Fruit fly (Drosophila melanogaster) whole organism, embryonic: ENCODE data around the gene esc.

ENCODE experiments used
- ATbp ChIP-seq: fragments of 200-800 bp; sonication (Bioruptor generic); optimal IDR thresholded peaks from 2 replicates; lab custom pipeline; 2017; ENCODE audit warnings: missing biosample characterization, mild to moderate bottlenecking, missing genetic modification characterization, missing genetic modification reagents
- Abd-B ChIP-seq: fragments of 200-800 bp; sonication (Bioruptor generic); optimal IDR thresholded peaks from 2 replicates; lab custom pipeline; 2018; ENCODE audit warnings: missing biosample characterization, mild to moderate bottlenecking, missing genetic modification characterization, moderate library complexity
- Atf3 ChIP-seq: fragments of 200-800 bp; sonication (Bioruptor generic); optimal IDR thresholded peaks from 3 replicates; lab custom pipeline; 2016; ENCODE audit warnings: missing biosample characterization, missing genetic modification characterization
- CG10565 ChIP-seq: fragments of 200-800 bp; sonication (Bioruptor generic); optimal IDR thresholded peaks from 3 replicates; lab custom pipeline; 2016; ENCODE audit warnings: missing biosample characterization, mild to moderate bottlenecking, missing genetic modification characterization
- CG12071 ChIP-seq: fragments of 200-800 bp; sonication (Bioruptor generic); optimal IDR thresholded peaks from 3 replicates; lab custom pipeline; 2018; ENCODE audit warnings: missing biosample characterization, mild to moderate bottlenecking, missing genetic modification characterization
- CG12155 ChIP-seq: fragments of 200-800 bp; sonication (Bioruptor generic); optimal IDR thresholded peaks from 3 replicates; lab custom pipeline; 2016; ENCODE audit warnings: missing biosample characterization, missing genetic modification characterization
- CG17328 ChIP-seq: fragments of 200-800 bp; sonication (Bioruptor generic); IDR thresholded peaks from 2 replicates; pipeline ENCODE4 v1.3.6; 2022; ENCODE audit warnings: missing biosample characterization, missing genetic modification characterization
- CG17359 ChIP-seq: fragments of 200-800 bp; sonication (Bioruptor generic); optimal IDR thresholded peaks from 3 replicates; lab custom pipeline; 2018; ENCODE audit warnings: missing biosample characterization, mild to moderate bottlenecking, missing genetic modification characterization, moderate library complexity
- CG17802 ChIP-seq: fragments of 200-800 bp; sonication (Bioruptor generic); optimal IDR thresholded peaks from 2 replicates; lab custom pipeline; 2018; ENCODE audit warnings: missing biosample characterization, mild to moderate bottlenecking, missing genetic modification characterization, moderate library complexity
- CG1832 ChIP-seq: fragments of 200-800 bp; sonication (Bioruptor generic); optimal IDR thresholded peaks from 2 replicates; lab custom pipeline; 2017; ENCODE audit warnings: missing biosample characterization, mild to moderate bottlenecking, missing genetic modification characterization, inconsistent platforms
- CG18476 ChIP-seq: fragments of 200-800 bp; sonication (Bioruptor generic); optimal IDR thresholded peaks from 2 replicates; lab custom pipeline; 2016; ENCODE audit warnings: missing biosample characterization, mild to moderate bottlenecking, missing genetic modification characterization
- CG18599 ChIP-seq: fragments of 200-800 bp; sonication (Bioruptor generic); optimal IDR thresholded peaks from 3 replicates; lab custom pipeline; 2017; ENCODE audit warnings: missing biosample characterization, missing genetic modification characterization, mild to moderate bottlenecking, moderate library complexity, missing genetic modification reagents
- CG2120 ChIP-seq: fragments of 200-800 bp; sonication (Bioruptor generic); optimal IDR thresholded peaks from 3 replicates; lab custom pipeline; 2016; ENCODE audit warnings: missing biosample characterization, missing genetic modification characterization
- CG2129 ChIP-seq: fragments of 200-800 bp; sonication (Bioruptor generic); IDR thresholded peaks from 2 replicates; pipeline ENCODE4 v1.3.6; 2022; ENCODE audit warnings: missing biosample characterization, missing genetic modification characterization; ENCODE audit not compliant: partially characterized antibody
- CG2889 ChIP-seq: fragments of 200-800 bp; sonication (Bioruptor generic); IDR thresholded peaks from 3 replicates; pipeline ENCODE4 v1.3.6; 2022; ENCODE audit warnings: missing biosample characterization, missing genetic modification characterization
- CG31365 ChIP-seq: fragments of 200-800 bp; sonication (Bioruptor generic); optimal IDR thresholded peaks from 2 replicates; lab custom pipeline; 2018; ENCODE audit warnings: missing biosample characterization, mild to moderate bottlenecking, missing genetic modification characterization
- CG6813 ChIP-seq: fragments of 200-800 bp; sonication (Bioruptor generic); optimal IDR thresholded peaks from 2 replicates; lab custom pipeline; 2017; ENCODE audit warnings: missing biosample characterization, missing genetic modification characterization, mild to moderate bottlenecking, moderate library complexity, missing genetic modification reagents
- CG7928 ChIP-seq: fragments of 200-800 bp; sonication (Bioruptor generic); optimal IDR thresholded peaks from 2 replicates; lab custom pipeline; 2017; ENCODE audit warnings: missing biosample characterization, mild to moderate bottlenecking, missing genetic modification characterization
- CG8089 ChIP-seq: fragments of 200-800 bp; sonication (Bioruptor generic); optimal IDR thresholded peaks from 3 replicates; lab custom pipeline; 2016; ENCODE audit warnings: missing biosample characterization, missing genetic modification characterization
- CG8359 ChIP-seq: fragments of 200-800 bp; sonication (Bioruptor generic); optimal IDR thresholded peaks from 2 replicates; lab custom pipeline; 2017; ENCODE audit warnings: missing biosample characterization, mild to moderate bottlenecking, missing genetic modification characterization, borderline replicate concordance
- CG9932 ChIP-seq: fragments of 200-800 bp; sonication (Bioruptor generic); IDR thresholded peaks from 2 replicates; pipeline ENCODE4 v1.3.6; 2022; ENCODE audit warnings: missing biosample characterization, missing genetic modification characterization
- Dek ChIP-seq: fragments of 200-800 bp; sonication (Bioruptor generic); optimal IDR thresholded peaks from 3 replicates; lab custom pipeline; 2019; ENCODE audit warnings: missing biosample characterization, mild to moderate bottlenecking, missing genetic modification characterization, moderate library complexity
- Fer1 ChIP-seq: fragments of 200-800 bp; sonication (Bioruptor generic); optimal IDR thresholded peaks from 2 replicates; lab custom pipeline; 2017; ENCODE audit warnings: missing biosample characterization, mild to moderate bottlenecking, missing genetic modification characterization
- H2.0 ChIP-seq: fragments of 200-800 bp; sonication (Bioruptor generic); IDR thresholded peaks from 2 replicates; pipeline ENCODE4 v1.3.6; 2022; ENCODE audit warnings: missing biosample characterization, missing genetic modification characterization
- Kr ChIP-seq: fragments of 200-800 bp; sonication (Bioruptor generic); optimal IDR thresholded peaks from 2 replicates; lab custom pipeline; 2017; ENCODE audit warnings: missing biosample characterization, mild to moderate bottlenecking, missing genetic modification characterization
- Optix ChIP-seq: fragments of 200-800 bp; sonication (Bioruptor generic); IDR thresholded peaks from 3 replicates; pipeline ENCODE4 v1.3.6; 2022; ENCODE audit warnings: missing biosample characterization, missing genetic modification characterization
- Scr ChIP-seq: fragments of 200-800 bp; sonication (Bioruptor generic); IDR thresholded peaks from 2 replicates; pipeline ENCODE4 v1.3.6; 2022; ENCODE audit warnings: missing biosample characterization, missing genetic modification characterization; ENCODE audit not compliant: partially characterized antibody
- Six4 ChIP-seq: fragments of 200-800 bp; sonication (Bioruptor generic); optimal IDR thresholded peaks from 2 replicates; lab custom pipeline; 2016; ENCODE audit warnings: missing biosample characterization, missing genetic modification characterization
- Sox100B ChIP-seq: fragments of 200-800 bp; sonication (Bioruptor generic); optimal IDR thresholded peaks from 3 replicates; lab custom pipeline; 2018; ENCODE audit warnings: missing biosample characterization, mild to moderate bottlenecking, missing genetic modification characterization
- ato ChIP-seq: fragments of 200-800 bp; sonication (Bioruptor generic); IDR thresholded peaks from 2 replicates; pipeline ENCODE4 v1.3.6; 2022; ENCODE audit warnings: missing biosample characterization, missing genetic modification characterization; ENCODE audit not compliant: partially characterized antibody
- bigmax ChIP-seq: fragments of 200-800 bp; sonication (Bioruptor generic); optimal IDR thresholded peaks from 2 replicates; lab custom pipeline; 2018; ENCODE audit warnings: missing biosample characterization, mild to moderate bottlenecking, missing genetic modification characterization
- bowl ChIP-seq: fragments of 200-800 bp; sonication (Bioruptor generic); IDR thresholded peaks from 2 replicates; pipeline ENCODE4 v1.3.6; 2022; ENCODE audit warnings: missing biosample characterization, missing genetic modification characterization
- chinmo ChIP-seq: fragments of 200-800 bp; sonication (Bioruptor generic); IDR thresholded peaks from 4 replicates; pipeline ENCODE4 v1.3.6; 2022; ENCODE audit warnings: missing biosample characterization, missing genetic modification characterization; ENCODE audit not compliant: partially characterized antibody
- chm ChIP-seq: fragments of 200-800 bp; sonication (Bioruptor generic); IDR thresholded peaks from 2 replicates; pipeline ENCODE4 v1.3.6; 2022; ENCODE audit warnings: missing biosample characterization, missing genetic modification characterization
- crc ChIP-seq: fragments of 200-800 bp; sonication (Bioruptor generic); optimal IDR thresholded peaks from 2 replicates; lab custom pipeline; 2016; ENCODE audit warnings: missing biosample characterization, missing genetic modification characterization
- crol ChIP-seq: fragments of 200-800 bp; sonication (Bioruptor generic); IDR thresholded peaks from 2 replicates; pipeline ENCODE4 v1.3.6; 2022; ENCODE audit warnings: missing biosample characterization, missing genetic modification characterization
- cwo ChIP-seq: fragments of 200-800 bp; sonication (Bioruptor generic); optimal IDR thresholded peaks from 3 replicates; lab custom pipeline; 2017; ENCODE audit warnings: missing biosample characterization, missing genetic modification characterization, mild to moderate bottlenecking, moderate library complexity, missing genetic modification reagents
- fu2 ChIP-seq: fragments of 200-800 bp; sonication (Bioruptor generic); optimal IDR thresholded peaks from 2 replicates; lab custom pipeline; 2016; ENCODE audit warnings: missing biosample characterization, missing genetic modification characterization
- gce ChIP-seq: fragments of 200-800 bp; sonication (Bioruptor generic); IDR thresholded peaks from 3 replicates; pipeline ENCODE4 v1.3.6; 2022; ENCODE audit warnings: missing biosample characterization, missing genetic modification characterization
- gfzf ChIP-seq: fragments of 200-800 bp; sonication (Bioruptor generic); optimal IDR thresholded peaks from 2 replicates; lab custom pipeline; 2016; ENCODE audit warnings: missing biosample characterization, mild to moderate bottlenecking, missing genetic modification characterization, moderate library complexity
- kah ChIP-seq: fragments of 200-800 bp; sonication (Bioruptor generic); optimal IDR thresholded peaks from 2 replicates; lab custom pipeline; 2018; ENCODE audit warnings: missing biosample characterization, mild to moderate bottlenecking, missing genetic modification characterization
- lilli ChIP-seq: fragments of 200-800 bp; sonication (Bioruptor generic); optimal IDR thresholded peaks from 3 replicates; lab custom pipeline; 2016; ENCODE audit warnings: missing biosample characterization, missing genetic modification characterization
- lmd ChIP-seq: fragments of 200-800 bp; sonication (Bioruptor generic); IDR thresholded peaks from 2 replicates; pipeline ENCODE4 v1.3.6; 2022; ENCODE audit warnings: missing biosample characterization, missing genetic modification characterization
- lov ChIP-seq, 2 experiments: fragments of 200-800 bp in 1 of 2; fragments of >200 bp in 1 of 2; sonication (Bioruptor generic) in 1 of 2; IDR thresholded peaks in 1 of 2; optimal IDR thresholded peaks in 1 of 2; 2 replicates in 1 of 2; 3 replicates in 1 of 2; pipeline versions ENCODE4 v1.3.6 to Lab custom; 2017 to 2022; ENCODE audit warnings: missing biosample characterization in 1 of 2, missing genetic modification characterization in 1 of 2
- ranshi ChIP-seq: fragments of 200-800 bp; sonication (Bioruptor generic); IDR thresholded peaks from 2 replicates; pipeline ENCODE4 v1.3.6; 2022; ENCODE audit warnings: missing biosample characterization, missing genetic modification characterization
- sc ChIP-seq, 3 experiments: fragments of >200 bp in 2 of 3; fragments of 200-800 bp in 1 of 3; sonication (Bioruptor generic) in 1 of 3; optimal IDR thresholded peaks; 2 replicates in 2 of 3; 3 replicates in 1 of 3; lab custom pipeline; 2017; ENCODE audit warnings: mild to moderate bottlenecking in 1 of 3, missing biosample characterization in 1 of 3, missing genetic modification characterization in 1 of 3, missing genetic modification reagents in 1 of 3
- tx ChIP-seq: fragments of 200-800 bp; sonication (Bioruptor generic); optimal IDR thresholded peaks from 2 replicates; lab custom pipeline; 2016; ENCODE audit warnings: missing biosample characterization, missing genetic modification characterization

Gene esc

dm6 chr2L:11808702-11809583 lies 20.3 kb downstream of the esc start, which contains the start of gene crol (continued):
- TF ChIP-seq ato (GFP tag; lab: Robert Waterston, UW) (peak; percentile 74), cwo (GFP tag; lab: Kevin White, UChicago) (no peak), CG8089 (GFP tag; lab: Kevin White, UChicago) (no peak), lilli (peak; percentile 40), CG17359 (tag; lab: Kevin White, UChicago) (no peak), crol (GFP tag; lab: Robert Waterston, UW) (peak; percentile 100), Fer1 (GFP tag; lab: Kevin White, UChicago) (no peak), bigmax (no peak), Kr (GFP tag; lab: Kevin White, UChicago) (no peak), CG18476 (GFP tag; lab: Kevin White, UChicago) (no peak), H2.0 (GFP tag; lab: Robert Waterston, UW) (no peak), CG17328 (GFP tag; lab: Robert Waterston, UW) (no peak), crc (GFP tag; lab: Kevin White, UChicago) (no peak), CG7928 (no peak), CG17802 (tag; lab: Kevin White, UChicago) (no peak), Dek (tag; lab: Kevin White, UChicago) (peak; percentile 40), Scr (peak; percentile 81), CG2889 (GFP tag; lab: Robert Waterston, UW) (no peak), Six4 (GFP tag; lab: Kevin White, UChicago) (no peak), CG2129 (GFP tag; lab: Robert Waterston, UW) (peak; percentile 61), lov (optimal IDR thresholded peaks at IDR 0.05; lab: Kevin White, UChicago) (no peak), lov (GFP tag; IDR thresholded peaks at IDR 0.05; lab: Robert Waterston, UW) (no peak), Atf3 (GFP tag; lab: Kevin White, UChicago) (no peak), sc (optimal IDR thresholded peaks at IDR 0.05; lab: Kevin White, UChicago) (no peak), sc (GFP tag; optimal IDR thresholded peaks at IDR 0.05; lab: Kevin White, UChicago) (no peak), chinmo (GFP tag; lab: Robert Waterston, UW) (peak; percentile 92), Abd-B (GFP tag; lab: Kevin White, UChicago) (no peak), Sox100B (GFP tag; lab: Kevin White, UChicago) (no peak), CG31365 (peak; percentile 1), fu2 (GFP tag; lab: Kevin White, UChicago) (no peak), Optix (GFP tag; lab: Robert Waterston, UW) (no peak), bowl (no peak), CG18599 (GFP tag; lab: Kevin White, UChicago) (no peak), gce (GFP tag; lab: Robert Waterston, UW) (no peak), ranshi (GFP tag; lab: Robert Waterston, UW) (no peak), CG12071 (GFP tag; lab: Kevin White, UChicago) (no peak), CG2120 (peak; percentile 40), CG9932 (peak; percentile 59), gfzf (GFP tag; lab: Kevin White, UChicago) (peak; percentile 72), CG1832 (peak; percentile 11), CG6813 (GFP tag; lab: Kevin White, UChicago) (no peak), CG12155 (peak; percentile 21), tx (GFP tag; lab: Kevin White, UChicago) (no peak), CG8359 (no peak), ATbp (no peak), CG10565 (GFP tag; lab: Kevin White, UChicago) (no peak), kah (GFP tag; lab: Kevin White, UChicago) (no peak), lmd (GFP tag; lab: Robert Waterston, UW) (no peak; the same call in 1 of the 2 replicates), chm (GFP tag; lab: Robert Waterston, UW) (peak; percentile 68)
